Fruit fly (Drosophila melanogaster) whole organism, embryonic: Measurements from ENCODE around the gene form3.

Source experiments
- BEAF-32 ChIP-seq: fragments of 200-800 bp; sonication (Bioruptor generic); optimal IDR thresholded peaks from 3 replicates; lab custom pipeline; 2017; ENCODE audit warnings: missing biosample characterization, missing genetic modification characterization, mild to moderate bottlenecking, moderate library complexity, missing genetic modification reagents
- CG10431 ChIP-seq: fragments of 200-800 bp; sonication (Bioruptor generic); optimal IDR thresholded peaks from 3 replicates; lab custom pipeline; 2018; ENCODE audit warnings: missing biosample characterization, mild to moderate bottlenecking, missing genetic modification characterization
- CG11247 ChIP-seq: fragments of 200-800 bp; sonication (Bioruptor generic); IDR thresholded peaks from 2 replicates; pipeline ENCODE4 v1.3.6; 2022; ENCODE audit warnings: missing biosample characterization, missing genetic modification characterization
- CG11695 ChIP-seq: fragments of 200-800 bp; sonication (Bioruptor generic); IDR thresholded peaks from 3 replicates; pipeline ENCODE4 v1.3.6; 2022; ENCODE audit warnings: missing biosample characterization, missing genetic modification characterization
- CG12104 ChIP-seq: fragments of 200-800 bp; sonication (Bioruptor generic); optimal IDR thresholded peaks from 3 replicates; lab custom pipeline; 2016; ENCODE audit warnings: missing biosample characterization, missing genetic modification characterization
- CG13296 ChIP-seq: fragments of 200-800 bp; sonication (Bioruptor generic); optimal IDR thresholded peaks from 3 replicates; lab custom pipeline; 2018; ENCODE audit warnings: missing biosample characterization, mild to moderate bottlenecking, missing genetic modification characterization
- CG15479 ChIP-seq: fragments of 200-800 bp; sonication (Bioruptor generic); optimal IDR thresholded peaks from 3 replicates; lab custom pipeline; 2019; ENCODE audit warnings: missing biosample characterization, mild to moderate bottlenecking, missing genetic modification characterization, moderate library complexity
- CG15601 ChIP-seq: fragments of 200-800 bp; sonication (Bioruptor generic); optimal IDR thresholded peaks from 3 replicates; lab custom pipeline; 2019; ENCODE audit warnings: missing biosample characterization, mild to moderate bottlenecking, missing genetic modification characterization, moderate library complexity
- CG16813 ChIP-seq: fragments of 200-800 bp; sonication (Bioruptor generic); IDR thresholded peaks from 3 replicates; pipeline ENCODE4 v1.3.6; 2022; ENCODE audit warnings: missing biosample characterization, missing genetic modification characterization; ENCODE audit not compliant: partially characterized antibody
- CG16815 ChIP-seq: fragments of 200-800 bp; sonication (Bioruptor generic); optimal IDR thresholded peaks from 3 replicates; lab custom pipeline; 2017; ENCODE audit warnings: missing biosample characterization, mild to moderate bottlenecking, missing genetic modification characterization
- CG17612 ChIP-seq: fragments of 200-800 bp; sonication (Bioruptor generic); IDR thresholded peaks from 2 replicates; pipeline ENCODE4 v1.3.6; 2022; ENCODE audit warnings: missing biosample characterization, missing genetic modification characterization
- CG1792 ChIP-seq: fragments of 200-800 bp; sonication (Bioruptor generic); optimal IDR thresholded peaks from 2 replicates; lab custom pipeline; 2016; ENCODE audit warnings: missing biosample characterization, missing genetic modification characterization
- CG2116 ChIP-seq: fragments of 200-800 bp; sonication (Bioruptor generic); optimal IDR thresholded peaks from 3 replicates; lab custom pipeline; 2018; ENCODE audit warnings: missing biosample characterization, mild to moderate bottlenecking, missing genetic modification characterization
- CG43689 ChIP-seq: fragments of 200-800 bp; sonication (Bioruptor generic); IDR thresholded peaks from 2 replicates; pipeline ENCODE4 v1.3.6; 2022; ENCODE audit warnings: missing biosample characterization, missing genetic modification characterization
- CG6813 ChIP-seq: fragments of 200-800 bp; sonication (Bioruptor generic); optimal IDR thresholded peaks from 2 replicates; lab custom pipeline; 2017; ENCODE audit warnings: missing biosample characterization, missing genetic modification characterization, mild to moderate bottlenecking, moderate library complexity, missing genetic modification reagents
- CG7928 ChIP-seq: fragments of 200-800 bp; sonication (Bioruptor generic); optimal IDR thresholded peaks from 2 replicates; lab custom pipeline; 2017; ENCODE audit warnings: missing biosample characterization, mild to moderate bottlenecking, missing genetic modification characterization
- CG9932 ChIP-seq: fragments of 200-800 bp; sonication (Bioruptor generic); IDR thresholded peaks from 2 replicates; pipeline ENCODE4 v1.3.6; 2022; ENCODE audit warnings: missing biosample characterization, missing genetic modification characterization
- CHES-1-like ChIP-seq: fragments of 200-800 bp; sonication (Bioruptor generic); optimal IDR thresholded peaks from 2 replicates; lab custom pipeline; 2016; ENCODE audit warnings: missing biosample characterization, missing genetic modification characterization
- Doc2 ChIP-seq: fragments of 200-800 bp; sonication (Bioruptor generic); IDR thresholded peaks from 2 replicates; pipeline ENCODE4 v1.3.6; 2022; ENCODE audit warnings: missing biosample characterization, missing genetic modification characterization
- HHEX ChIP-seq: fragments of 200-800 bp; sonication (Bioruptor generic); optimal IDR thresholded peaks from 3 replicates; lab custom pipeline; 2017; ENCODE audit warnings: missing biosample characterization, mild to moderate bottlenecking, missing genetic modification characterization, missing genetic modification reagents
- HLH4C ChIP-seq: fragments of 200-800 bp; sonication (Bioruptor generic); IDR thresholded peaks from 3 replicates; pipeline ENCODE4 v1.3.6; 2022; ENCODE audit warnings: missing biosample characterization, missing genetic modification characterization; ENCODE audit not compliant: partially characterized antibody
- Hey ChIP-seq: fragments of 200-800 bp; sonication (Bioruptor generic); optimal IDR thresholded peaks from 3 replicates; lab custom pipeline; 2018; ENCODE audit warnings: missing biosample characterization, mild to moderate bottlenecking, missing genetic modification characterization
- HmgZ ChIP-seq: fragments of 200-800 bp; sonication (Bioruptor generic); optimal IDR thresholded peaks from 2 replicates; lab custom pipeline; 2018; ENCODE audit warnings: missing biosample characterization, mild to moderate bottlenecking, missing genetic modification characterization
- Ravus ChIP-seq: fragments of 200-800 bp; sonication (Bioruptor generic); IDR thresholded peaks from 2 replicates; pipeline ENCODE4 v1.3.6; 2022; ENCODE audit warnings: missing biosample characterization, missing genetic modification characterization
- Sry-β ChIP-seq: fragments of 200-800 bp; sonication (Bioruptor generic); optimal IDR thresholded peaks from 2 replicates; lab custom pipeline; 2018; ENCODE audit warnings: missing biosample characterization, mild to moderate bottlenecking, missing genetic modification characterization, moderate library complexity
- Ssrp ChIP-seq: fragments of 200-800 bp; sonication (Bioruptor generic); optimal IDR thresholded peaks from 2 replicates; lab custom pipeline; 2018; ENCODE audit warnings: missing biosample characterization, mild to moderate bottlenecking, missing genetic modification characterization, moderate library complexity
- Stat92E ChIP-seq, 3 experiments: fragments of >200 bp in 2 of 3; fragments of 200-800 bp in 1 of 3; sonication (Bioruptor generic) in 1 of 3; optimal IDR thresholded peaks; 2 replicates each; lab custom pipeline; 2017 to 2019; ENCODE audit warnings: missing biosample characterization in 3 of 3, missing genetic modification characterization in 3 of 3, mild to moderate bottlenecking in 1 of 3, moderate library complexity in 1 of 3
- bigmax ChIP-seq: fragments of 200-800 bp; sonication (Bioruptor generic); optimal IDR thresholded peaks from 2 replicates; lab custom pipeline; 2018; ENCODE audit warnings: missing biosample characterization, mild to moderate bottlenecking, missing genetic modification characterization
- bsh ChIP-seq, 2 experiments: fragments of 200-800 bp; sonication (Bioruptor generic); optimal IDR thresholded peaks; 2 replicates each; lab custom pipeline; 2017 to 2018; ENCODE audit warnings: mild to moderate bottlenecking in 2 of 2, missing biosample characterization in 2 of 2, missing genetic modification characterization in 2 of 2, moderate library complexity in 1 of 2
- dm ChIP-seq: fragments of 200-800 bp; sonication (Bioruptor generic); optimal IDR thresholded peaks from 3 replicates; lab custom pipeline; 2016; ENCODE audit warnings: missing biosample characterization, missing genetic modification characterization
- eyg ChIP-seq: fragments of 200-800 bp; sonication (Bioruptor generic); optimal IDR thresholded peaks from 3 replicates; lab custom pipeline; 2016; ENCODE audit warnings: missing biosample characterization, missing genetic modification characterization
- fd3F ChIP-seq: fragments of 200-800 bp; sonication (Bioruptor generic); optimal IDR thresholded peaks from 2 replicates; lab custom pipeline; 2018; ENCODE audit warnings: missing biosample characterization, mild to moderate bottlenecking, missing genetic modification characterization, moderate library complexity
- fd64A ChIP-seq: fragments of 200-800 bp; sonication (Bioruptor generic); optimal IDR thresholded peaks from 3 replicates; lab custom pipeline; 2018; ENCODE audit warnings: missing biosample characterization, mild to moderate bottlenecking, missing genetic modification characterization
- fd96Cb ChIP-seq: fragments of 200-800 bp; sonication (Bioruptor generic); optimal IDR thresholded peaks from 2 replicates; lab custom pipeline; 2018; ENCODE audit warnings: missing biosample characterization, mild to moderate bottlenecking, missing genetic modification characterization, moderate library complexity
- ftz-f1 ChIP-seq: fragments of 200-800 bp; sonication (Bioruptor generic); optimal IDR thresholded peaks from 2 replicates; lab custom pipeline; 2016; ENCODE audit warnings: missing biosample characterization, missing genetic modification characterization
- gcm ChIP-seq: fragments of 200-800 bp; sonication (Bioruptor generic); optimal IDR thresholded peaks from 2 replicates; lab custom pipeline; 2019; ENCODE audit warnings: missing biosample characterization, mild to moderate bottlenecking, missing genetic modification characterization, moderate library complexity
- ham ChIP-seq: fragments of 200-800 bp; sonication (Bioruptor generic); IDR thresholded peaks from 2 replicates; pipeline ENCODE4 v1.3.6; 2022; ENCODE audit warnings: missing biosample characterization, missing genetic modification characterization
- lmd ChIP-seq: fragments of 200-800 bp; sonication (Bioruptor generic); IDR thresholded peaks from 2 replicates; pipeline ENCODE4 v1.3.6; 2022; ENCODE audit warnings: missing biosample characterization, missing genetic modification characterization
- nerfin-2 ChIP-seq: fragments of 200-800 bp; sonication (Bioruptor generic); IDR thresholded peaks from 2 replicates; pipeline ENCODE4 v1.3.6; 2022; ENCODE audit warnings: missing biosample characterization, missing genetic modification characterization; ENCODE audit not compliant: partially characterized antibody
- oc ChIP-seq: fragments of 200-800 bp; sonication (Bioruptor generic); optimal IDR thresholded peaks from 2 replicates; lab custom pipeline; 2018; ENCODE audit warnings: missing biosample characterization, mild to moderate bottlenecking, missing genetic modification characterization, moderate library complexity
- psq ChIP-seq: fragments of 200-800 bp; sonication (Bioruptor generic); optimal IDR thresholded peaks from 2 replicates; lab custom pipeline; 2017; ENCODE audit warnings: missing biosample characterization, missing genetic modification characterization
- ranshi ChIP-seq: fragments of 200-800 bp; sonication (Bioruptor generic); IDR thresholded peaks from 2 replicates; pipeline ENCODE4 v1.3.6; 2022; ENCODE audit warnings: missing biosample characterization, missing genetic modification characterization
- ro ChIP-seq: fragments of 200-800 bp; sonication (Bioruptor generic); IDR thresholded peaks from 2 replicates; pipeline ENCODE4 v1.3.6; 2022; ENCODE audit warnings: missing biosample characterization, missing genetic modification characterization
- run ChIP-seq: fragments of 200-800 bp; sonication (Bioruptor generic); optimal IDR thresholded peaks from 3 replicates; lab custom pipeline; 2018; ENCODE audit warnings: missing biosample characterization, mild to moderate bottlenecking, missing genetic modification characterization
- sens ChIP-seq: fragments of 200-800 bp; sonication (Bioruptor generic); peaks from one replicate; lab custom pipeline; 2016; ENCODE audit warnings: missing biosample characterization, missing genetic modification characterization
- sqz ChIP-seq: fragments of 200-800 bp; sonication (Bioruptor generic); optimal IDR thresholded peaks from 3 replicates; lab custom pipeline; 2018; ENCODE audit warnings: missing biosample characterization, mild to moderate bottlenecking, missing genetic modification characterization
- trh ChIP-seq: fragments of 200-800 bp; sonication (Bioruptor generic); optimal IDR thresholded peaks from 2 replicates; lab custom pipeline; 2016; ENCODE audit warnings: missing biosample characterization, missing genetic modification characterization
- tx ChIP-seq: fragments of 200-800 bp; sonication (Bioruptor generic); optimal IDR thresholded peaks from 2 replicates; lab custom pipeline; 2016; ENCODE audit warnings: missing biosample characterization, missing genetic modification characterization
- vnd ChIP-seq: fragments of 200-800 bp; sonication (Bioruptor generic); IDR thresholded peaks from 3 replicates; pipeline ENCODE4 v1.3.6; 2022; ENCODE audit warnings: missing biosample characterization, missing genetic modification characterization; ENCODE audit not compliant: partially characterized antibody
- zfh1 ChIP-seq: fragments of 200-800 bp; sonication (Bioruptor generic); IDR thresholded peaks from 3 replicates; pipeline ENCODE4 v1.3.6; 2022; ENCODE audit warnings: missing biosample characterization, missing genetic modification characterization

The form3 gene

dm6 chr3L:7090764-7091163 lies 3.9 kb upstream of the form3 start (continued):
- TF ChIP-seq Stat92E (GFP tag; optimal IDR thresholded peaks at IDR 0.05; lab: Kevin White, UChicago) (no peak), CG15479 (GFP tag; lab: Kevin White, UChicago) (no peak), CG7928 (no peak), eyg (GFP tag; lab: Kevin White, UChicago) (no peak), gcm (GFP tag; lab: Kevin White, UChicago) (peak; percentile 34), ranshi (peak; percentile 58; the same call in 1 of the 2 replicates), CG11247 (peak; percentile 65), CG12104 (GFP tag; lab: Kevin White, UChicago) (peak; percentile 27), CG13296 (GFP tag; lab: Kevin White, UChicago) (peak; percentile 82), tx (peak; percentile 13), Sry-β (GFP tag; lab: Kevin White, UChicago) (no peak), fd3F (GFP tag; lab: Kevin White, UChicago) (peak; percentile 9), CG16815 (no peak), bigmax (GFP tag; lab: Kevin White, UChicago) (no peak), Ravus (GFP tag; lab: Robert Waterston, UW) (no peak; the same call in 1 of the 2 replicates), CG2116 (no peak), nerfin-2 (GFP tag; lab: Robert Waterston, UW) (no peak), sqz (no peak), CG1792 (GFP tag; lab: Kevin White, UChicago) (peak; percentile 39), Hey (tag; lab: Kevin White, UChicago) (no peak), Doc2 (GFP tag; lab: Robert Waterston, UW) (no peak), fd96Cb (peak; percentile 70), lmd (GFP tag; lab: Robert Waterston, UW) (peak; percentile 78), CG11695 (GFP tag; lab: Robert Waterston, UW) (peak; percentile 78), CG43689 (GFP tag; lab: Robert Waterston, UW) (peak; percentile 23; the same call in 1 of the 2 replicates), dm (GFP tag; lab: Kevin White, UChicago) (peak; percentile 16), sens (GFP tag; lab: Kevin White, UChicago) (peak; percentile 94), oc (peak; percentile 17), HHEX (GFP tag; lab: Kevin White, UChicago) (peak; percentile 70), CG15601 (tag; lab: Kevin White, UChicago) (no peak), ham (GFP tag; lab: Robert Waterston, UW) (no peak), psq (GFP tag; lab: Kevin White, UChicago) (no peak), trh (GFP tag; lab: Kevin White, UChicago) (no peak), CG6813 (GFP tag; lab: Kevin White, UChicago) (peak; percentile 39), HLH4C (no peak), HmgZ (tag; lab: Kevin White, UChicago) (no peak), Ssrp (tag; lab: Kevin White, UChicago) (peak; percentile 19), CG16813 (GFP tag; lab: Robert Waterston, UW) (no peak), CG9932 (GFP tag; lab: Robert Waterston, UW) (no peak), BEAF-32 (GFP tag; lab: Kevin White, UChicago) (no peak), ftz-f1 (GFP tag; lab: Kevin White, UChicago) (no peak), ro (peak; percentile 62; the same call in 1 of the 2 replicates), CG17612 (GFP tag; lab: Robert Waterston, UW) (no peak), run (tag; lab: Kevin White, UChicago) (peak; percentile 12), bsh (GFP tag; optimal IDR thresholded peaks at IDR 0.05; lab: Kevin White, UChicago) (peak in 1 of 2 experiments; percentile 43), CHES-1-like (GFP tag; lab: Kevin White, UChicago) (no peak), zfh1 (GFP tag; lab: Robert Waterston, UW) (peak; percentile 73), fd64A (GFP tag; lab: Kevin White, UChicago) (no peak), vnd (no peak), CG10431 (GFP tag; lab: Kevin White, UChicago) (no peak)
